Worm (Caenorhabditis elegans): ENCODE data around the gene ZC487.1.

DNA sequence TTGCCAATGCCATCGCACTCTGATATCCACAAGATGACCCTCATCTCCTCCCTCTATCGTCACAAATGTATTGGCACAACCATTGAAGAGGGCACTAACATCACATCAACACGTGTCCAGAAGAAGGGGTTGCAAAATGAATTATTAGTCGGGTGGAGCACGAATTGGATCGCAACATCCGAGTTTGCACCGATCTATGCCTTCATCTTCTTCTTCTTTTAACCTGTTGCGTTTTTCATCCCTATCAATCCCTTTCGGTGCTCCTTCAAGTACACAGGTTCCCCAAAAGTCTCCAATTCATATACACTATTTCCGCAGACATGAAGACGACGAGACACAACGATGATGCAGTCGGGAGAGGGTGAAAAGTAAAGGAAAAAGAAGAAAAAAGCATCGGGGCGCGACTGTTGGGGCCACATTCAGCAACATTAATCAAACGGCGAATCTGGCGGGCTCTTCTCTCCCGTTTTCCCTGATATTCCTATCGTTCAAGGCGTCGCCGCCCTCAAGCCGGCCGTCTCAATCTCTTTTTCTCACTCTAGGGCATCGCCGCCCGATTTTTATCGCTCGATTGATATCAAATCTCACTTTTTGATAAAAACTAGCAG, 24.3 kb downstream of the ZC487.1 start:
- no peak for TF ChIP-seq pqm-1 (tag; optimal IDR thresholded peaks at IDR 0.05)
- TF ChIP-seq ceh-82 (tag; optimal IDR thresholded peaks at IDR 0.05): no peak
- no peak for TF ChIP-seq fkh-10 (GFP tag; optimal IDR thresholded peaks at IDR 0.05)
- no peak for TF ChIP-seq hlh-30 (tag; optimal IDR thresholded peaks at IDR 0.05; ENCODE audit: insufficient read depth)
- no peak for TF ChIP-seq nhr-237 (tag; optimal IDR thresholded peaks at IDR 0.05)

Measured in whole organism, L4 larva.